Fruit fly (Drosophila melanogaster): Measurements from ENCODE around the gene CG10958.

The CG10958 gene

dm6 chrX:8145501-8146157, 13.5 kb downstream of the CG10958 start, which contains the start of the genes alpha-PheRS and CG2129 (continued):
- TF ChIP-seq hbn (GFP tag; IDR thresholded peaks at IDR 0.05; ENCODE audit: partially characterized antibody) (no peak), row (GFP tag; IDR thresholded peaks at IDR 0.05) (peak; percentile 79), Atf3 (GFP tag; optimal IDR thresholded peaks at IDR 0.05) (no peak), Nf-YC (tag; optimal IDR thresholded peaks at IDR 0.05) (peak; percentile 48), CG10147 (GFP tag; optimal IDR thresholded peaks at IDR 0.05) (peak; percentile 39), CG12299 (tag; optimal IDR thresholded peaks at IDR 0.05) (peak; percentile 27), CG12391 (tag; optimal IDR thresholded peaks at IDR 0.05) (peak; percentile 62), salm (tag; optimal IDR thresholded peaks at IDR 0.05) (no peak), CG8765 (GFP tag; IDR thresholded peaks at IDR 0.05) (no peak), Hr51 (GFP tag; optimal IDR thresholded peaks at IDR 0.05) (no peak), CG15601 (tag; optimal IDR thresholded peaks at IDR 0.05) (peak; percentile 9), sob (GFP tag; IDR thresholded peaks at IDR 0.05) (0 out of 2 replicates have a peak, but pooled peaks have one; percentile 24), CG33557 (GFP tag; optimal IDR thresholded peaks at IDR 0.05) (peak; percentile 0), CG4328 (GFP tag; optimal IDR thresholded peaks at IDR 0.05) (peak; percentile 3), CG3847 (GFP tag; IDR thresholded peaks at IDR 0.05) (0 out of 2 replicates have a peak, but pooled peaks have one; percentile 12), CG1603 (tag; optimal IDR thresholded peaks at IDR 0.05) (peak; percentile 11), peb (GFP tag; IDR thresholded peaks at IDR 0.05) (no peak), CG3281 (GFP tag; optimal IDR thresholded peaks at IDR 0.05) (peak; percentile 13), NfI (GFP tag; optimal IDR thresholded peaks at IDR 0.05) (peak; percentile 18), CHES-1-like (GFP tag; optimal IDR thresholded peaks at IDR 0.05) (no peak), CG30431 (GFP tag; optimal IDR thresholded peaks at IDR 0.05) (no peak), CoRest (tag; optimal IDR thresholded peaks at IDR 0.05) (peak; percentile 44), CG2116 (GFP tag; optimal IDR thresholded peaks at IDR 0.05) (peak; percentile 60), CG13775 (GFP tag; optimal IDR thresholded peaks at IDR 0.05) (peak; percentile 17), CG1529 (GFP tag; optimal IDR thresholded peaks at IDR 0.05) (no peak), MESR4 (GFP tag; optimal IDR thresholded peaks at IDR 0.05) (no peak), Abd-B (GFP tag; optimal IDR thresholded peaks at IDR 0.05) (no peak), HLHmδ (GFP tag; optimal IDR thresholded peaks at IDR 0.05) (no peak), E2f2 (GFP tag; IDR thresholded peaks at IDR 0.05) (peak; percentile 24; the same call in 1 of the 2 replicates), CG10366 (GFP tag; IDR thresholded peaks at IDR 0.05) (0 out of 2 replicates have a peak, but pooled peaks have one; percentile 27), stwl (tag; optimal IDR thresholded peaks at IDR 0.05) (peak; percentile 25), HLH4C (GFP tag; IDR thresholded peaks at IDR 0.05; ENCODE audit: partially characterized antibody) (peak; percentile 53), CG43689 (GFP tag; IDR thresholded peaks at IDR 0.05) (no peak), CG30403 (GFP tag; optimal IDR thresholded peaks at IDR 0.05) (peak; percentile 36), crol (GFP tag; IDR thresholded peaks at IDR 0.05) (no peak), Ada2b (GFP tag; IDR thresholded peaks at IDR 0.05) (0 out of 2 replicates have a peak, but pooled peaks have one; percentile 34), unpg (GFP tag; optimal IDR thresholded peaks at IDR 0.05) (no peak), Dref (GFP tag; IDR thresholded peaks at IDR 0.05) (peak; percentile 68), Sin3A (optimal IDR thresholded peaks at IDR 0.05) (peak; percentile 23), hb (GFP tag; IDR thresholded peaks at IDR 0.05; ENCODE audit: partially characterized antibody) (no peak), CG32532 (GFP tag; IDR thresholded peaks at IDR 0.05) (peak; percentile 29; the same call in 1 of the 2 replicates), HmgZ (tag; optimal IDR thresholded peaks at IDR 0.05) (peak; percentile 70), ftz-f1 (GFP tag; optimal IDR thresholded peaks at IDR 0.05) (no peak), Atf6 (GFP tag; IDR thresholded peaks at IDR 0.05) (no peak), CG11695 (GFP tag; IDR thresholded peaks at IDR 0.05) (no peak), cg (GFP tag; optimal IDR thresholded peaks at IDR 0.05) (no peak), CG15479 (GFP tag; optimal IDR thresholded peaks at IDR 0.05) (no peak), trem (tag; optimal IDR thresholded peaks at IDR 0.05) (peak; percentile 55), twi (tag; optimal IDR thresholded peaks at IDR 0.05) (no peak)

All from whole organism, embryonic.